Fruit fly (Drosophila melanogaster) whole organism: ENCODE measurements around the gene CG12692.

Experiments
- CG8478 ChIP-seq: fragments of >200 bp; optimal IDR thresholded peaks from 2 replicates; lab custom pipeline; 2018; ENCODE audit warnings: inconsistent platforms
- Dll ChIP-seq: fragments of >200 bp; optimal IDR thresholded peaks from 2 replicates; lab custom pipeline; 2017
- pan ChIP-seq: fragments of >200 bp; optimal IDR thresholded peaks from 2 replicates; lab custom pipeline; 2017
- psq ChIP-seq: fragments of >200 bp; optimal IDR thresholded peaks from 2 replicates; lab custom pipeline; 2017
- usp ChIP-seq: fragments of >200 bp; optimal IDR thresholded peaks from 2 replicates; lab custom pipeline; 2017; ENCODE audit warnings: missing biosample characterization, missing genetic modification characterization, mixed read lengths

- TF ChIP-seq CG8478 (lab: Kevin White, UChicago) (no peak), psq (lab: Kevin White, UChicago) (no peak), usp (GFP tag; lab: Kevin White, UChicago) (no peak), Dll (lab: Kevin White, UChicago) (no peak), pan (no peak)
These were observed 37.8 kb downstream of the CG12692 start for dm6 chrX:4264319-4264718.
